Worm (Caenorhabditis elegans): ENCODE results near the gene ulp-1.

Gene ulp-1

ce11 chrIII:5211137-5211648, 41.6 kb upstream of the ulp-1 start:
- TF ChIP-seq mdl-1 (tag; optimal IDR thresholded peaks at IDR 0.05) (peak in 1 of 2 experiments; percentile 29), tbx-2 (tag; optimal IDR thresholded peaks at IDR 0.05) (peak; percentile 26), nhr-20 (tag; optimal IDR thresholded peaks at IDR 0.05) (peak; percentile 23), xbp-1 (tag; optimal IDR thresholded peaks at IDR 0.05) (peak; percentile 26), C16A3.4 (tag; optimal IDR thresholded peaks at IDR 0.05) (peak; percentile 6), blmp-1 (tag; optimal IDR thresholded peaks at IDR 0.05) (peak; percentile 2), ztf-4 (tag; optimal IDR thresholded peaks at IDR 0.05) (peak; percentile 22), sup-37 (GFP tag; optimal IDR thresholded peaks at IDR 0.05) (peak; percentile 51), nhr-19 (GFP tag; conservative IDR thresholded peaks at IDR 0.05) (peak; percentile 19; the same call in 1 of the 2 replicates), mep-1 (tag; optimal IDR thresholded peaks at IDR 0.05) (peak; percentile 21), nhr-47 (tag; optimal IDR thresholded peaks at IDR 0.05) (peak; percentile 56), nhr-71 (tag; optimal IDR thresholded peaks at IDR 0.05) (peak; percentile 50), lsy-2 (tag; optimal IDR thresholded peaks at IDR 0.05) (peak; percentile 1 to 62), efl-1 (optimal IDR thresholded peaks at IDR 0.05) (peak in 1 of 2 experiments; percentile 10), efl-1 (GFP tag; optimal IDR thresholded peaks at IDR 0.05 in 1 of 2) (peak in 1 of 2 experiments; percentile 56), nhr-85 (tag) (peak; percentile 0), lin-35 (GFP tag; optimal IDR thresholded peaks at IDR 0.05) (peak in 1 of 2 experiments; percentile 7), swsn-7 (tag; optimal IDR thresholded peaks at IDR 0.05) (peak; percentile 32), elt-2 (tag; optimal IDR thresholded peaks at IDR 0.05) (peak; percentile 29), nhr-90 (tag; optimal IDR thresholded peaks at IDR 0.05; ENCODE audit: poor library complexity) (peak; percentile 41)

ce11 chrIII:5210269-5210668, 40.7 kb upstream of the ulp-1 start:
- TF ChIP-seq zag-1 (tag; optimal IDR thresholded peaks at IDR 0.05) (no peak), efl-1 (optimal IDR thresholded peaks at IDR 0.05) (no peak), efl-1 (GFP tag; optimal IDR thresholded peaks at IDR 0.05 in 1 of 2) (peak in 1 of 2 experiments; percentile 75)

ce11 chrIII:5208992-5209391, 39.4 kb upstream of the ulp-1 start, which contains the start of gene syx-16:
TSS of gene syx-16 (minus strand) at chrIII:5209109.
- TF ChIP-seq lin-14 (GFP tag; optimal IDR thresholded peaks at IDR 0.05) (no peak), Y116A8C.19 (tag; optimal IDR thresholded peaks at IDR 0.05; ENCODE audit: borderline replicate concordance) (no peak), nhr-71 (tag; optimal IDR thresholded peaks at IDR 0.05) (no peak), lsy-2 (tag; optimal IDR thresholded peaks at IDR 0.05) (peak in 1 of 2 experiments; percentile 28)

ce11 chrIII:5206861-5207414, 37.3 kb upstream of the ulp-1 start, which contains the start of gene morc-1:
TSS of gene morc-1 (minus strand) at chrIII:5206911.
- TF ChIP-seq lin-13 (GFP tag; optimal IDR thresholded peaks at IDR 0.05) (no peak), vab-15 (tag; optimal IDR thresholded peaks at IDR 0.05) (no peak), aha-1 (tag; optimal IDR thresholded peaks at IDR 0.05) (no peak), alr-1 (tag; optimal IDR thresholded peaks at IDR 0.05; ENCODE audit: borderline replicate concordance) (no peak), mep-1 (tag; optimal IDR thresholded peaks at IDR 0.05) (no peak), Y116A8C.19 (tag; optimal IDR thresholded peaks at IDR 0.05; ENCODE audit: borderline replicate concordance) (no peak), tlp-1 (tag; optimal IDR thresholded peaks at IDR 0.05) (no peak)

ce11 chrIII:5203310-5203709, 33.7 kb upstream of the ulp-1 start:
- TF ChIP-seq unc-30 (tag; optimal IDR thresholded peaks at IDR 0.05) (no peak), nhr-71 (tag; optimal IDR thresholded peaks at IDR 0.05) (peak; percentile 11), alr-1 (tag; optimal IDR thresholded peaks at IDR 0.05; ENCODE audit: borderline replicate concordance) (no peak)

ce11 chrIII:5202641-5203040, 33.0 kb upstream of the ulp-1 start:
- TF ChIP-seq C04F5.9 (tag; optimal IDR thresholded peaks at IDR 0.05) (no peak), efl-1 (optimal IDR thresholded peaks at IDR 0.05) (peak; percentile 53 to 59), efl-1 (GFP tag; optimal IDR thresholded peaks at IDR 0.05 in 1 of 2) (peak in 1 of 2 experiments; percentile 24), hlh-4 (tag; optimal IDR thresholded peaks at IDR 0.05) (no peak), jun-1 (tag; optimal IDR thresholded peaks at IDR 0.05) (peak; percentile 46), nhr-19 (GFP tag; conservative IDR thresholded peaks at IDR 0.05) (peak; percentile 60), zip-4 (GFP tag; optimal IDR thresholded peaks at IDR 0.05) (no peak), nhr-47 (tag; optimal IDR thresholded peaks at IDR 0.05) (peak; percentile 46), mep-1 (tag; optimal IDR thresholded peaks at IDR 0.05) (peak; percentile 72), sptf-1 (tag; optimal IDR thresholded peaks at IDR 0.05) (no peak), sox-4 (tag; optimal IDR thresholded peaks at IDR 0.05) (no peak), lin-35 (GFP tag; optimal IDR thresholded peaks at IDR 0.05) (peak; percentile 45 to 71), blmp-1 (tag; optimal IDR thresholded peaks at IDR 0.05) (peak; percentile 40), nhr-12 (tag; optimal IDR thresholded peaks at IDR 0.05) (no peak), fkh-8 (tag; optimal IDR thresholded peaks at IDR 0.05) (peak; percentile 8), rnt-1 (tag; optimal IDR thresholded peaks at IDR 0.05) (peak; percentile 40), nhr-20 (tag; optimal IDR thresholded peaks at IDR 0.05) (peak; percentile 87), lin-15B (tag; optimal IDR thresholded peaks at IDR 0.05) (no peak), nhr-71 (tag; optimal IDR thresholded peaks at IDR 0.05) (peak; percentile 80), pqm-1 (tag; optimal IDR thresholded peaks at IDR 0.05) (no peak), fos-1 (tag; optimal IDR thresholded peaks at IDR 0.05) (peak; percentile 28)

All from whole organism, L1 larva.